Fruit fly (Drosophila melanogaster) whole organism, adult: ENCODE data around the gene CG46463.

Source experiments
- CG11617 ChIP-seq: fragments of 200-800 bp; sonication (Bioruptor generic); optimal IDR thresholded peaks from 2 replicates; lab custom pipeline; 2017; ENCODE audit warnings: mild to moderate bottlenecking, missing biosample characterization, missing genetic modification reagents, missing genetic modification characterization
- CG1620 ChIP-seq: fragments of 200-800 bp; sonication (Bioruptor generic); optimal IDR thresholded peaks from 2 replicates; lab custom pipeline; 2016; ENCODE audit warnings: missing biosample characterization, missing genetic modification characterization
- CG7045 ChIP-seq: fragments of 200-800 bp; sonication (Bioruptor generic); optimal IDR thresholded peaks from 2 replicates; lab custom pipeline; 2017; ENCODE audit warnings: missing biosample characterization, mild to moderate bottlenecking, missing genetic modification characterization
- Clk ChIP-seq: fragments of 200-800 bp; sonication (Bioruptor generic); optimal IDR thresholded peaks from 2 replicates; lab custom pipeline; 2017; ENCODE audit warnings: missing biosample characterization, missing genetic modification characterization
- Crg-1 ChIP-seq: fragments of 200-800 bp; sonication (Bioruptor generic); optimal IDR thresholded peaks from 2 replicates; lab custom pipeline; 2016; ENCODE audit warnings: missing biosample characterization, missing genetic modification characterization
- Hr96 ChIP-seq: fragments of 200-800 bp; sonication (Bioruptor generic); optimal IDR thresholded peaks from 2 replicates; lab custom pipeline; 2016; ENCODE audit warnings: missing biosample characterization, missing genetic modification characterization
- bab1 ChIP-seq: fragments of 200-800 bp; sonication (Bioruptor generic); optimal IDR thresholded peaks from 3 replicates; lab custom pipeline; 2019; ENCODE audit warnings: missing biosample characterization, mild to moderate bottlenecking, missing genetic modification characterization, moderate library complexity
- cnc ChIP-seq, 2 experiments: fragments of >200 bp; optimal IDR thresholded peaks; 2 replicates each; lab custom pipeline; 2017
- kay ChIP-seq: fragments of 200-800 bp; sonication (Bioruptor generic); peaks from one replicate; lab custom pipeline; 2016; ENCODE audit warnings: missing biosample characterization, missing genetic modification characterization, borderline replicate concordance
- pad ChIP-seq: fragments of 200-800 bp; sonication (Bioruptor generic); optimal IDR thresholded peaks from 3 replicates; lab custom pipeline; 2017; ENCODE audit warnings: missing biosample characterization, missing genetic modification characterization, mild to moderate bottlenecking, moderate library complexity, missing genetic modification reagents
- tj ChIP-seq: fragments of 200-800 bp; sonication (Bioruptor generic); optimal IDR thresholded peaks from 3 replicates; lab custom pipeline; 2017; ENCODE audit warnings: missing biosample characterization, mild to moderate bottlenecking, missing genetic modification characterization, moderate library complexity
- toe ChIP-seq: fragments of 200-800 bp; sonication (Bioruptor generic); optimal IDR thresholded peaks from 2 replicates; lab custom pipeline; 2016; ENCODE audit warnings: missing biosample characterization, missing genetic modification characterization

- TF ChIP-seq CG1620 (GFP tag; lab: Kevin White, UChicago): no peak
- TF ChIP-seq CG7045 (GFP tag; lab: Kevin White, UChicago): no peak
- no peak for TF ChIP-seq cnc (optimal IDR thresholded peaks at IDR 0.05; lab: Kevin White, UChicago)
- no peak for TF ChIP-seq Crg-1 (GFP tag; lab: Kevin White, UChicago)
- TF ChIP-seq kay (GFP tag; lab: Kevin White, UChicago): no peak
- no peak for TF ChIP-seq tj (GFP tag; lab: Kevin White, UChicago)
- TF ChIP-seq CG11617 (GFP tag; lab: Kevin White, UChicago): no peak
- TF ChIP-seq bab1 (GFP tag; lab: Kevin White, UChicago): no peak
- no peak for TF ChIP-seq Clk (GFP tag; lab: Kevin White, UChicago)
- TF ChIP-seq Hr96 (GFP tag; lab: Kevin White, UChicago): no peak
- TF ChIP-seq pad (GFP tag; lab: Kevin White, UChicago): no peak
- TF ChIP-seq toe (GFP tag; lab: Kevin White, UChicago): no peak
These were observed 18.4 kb downstream of the CG46463 start for dm6 chr3L:3479551-3479950.
